Worm (Caenorhabditis elegans): ENCODE data around the gene C27H6.9.

DNA sequence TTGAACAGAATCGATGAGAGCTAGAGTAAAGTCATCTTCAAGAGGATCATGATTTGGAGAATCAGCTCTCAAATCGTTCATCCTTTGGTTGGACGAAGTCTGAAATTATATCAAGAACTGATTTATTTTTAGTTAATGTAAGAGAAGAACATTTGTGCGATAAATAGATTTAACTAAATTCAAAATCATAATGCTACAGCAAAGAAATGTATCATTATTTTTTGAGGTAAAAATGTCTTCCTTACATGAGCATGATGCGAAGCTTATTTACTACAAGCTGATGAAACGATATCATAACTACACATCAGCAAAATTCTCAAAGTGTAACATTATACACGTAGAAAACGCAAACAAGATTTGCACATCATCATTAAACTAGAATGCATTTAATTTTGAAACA is 20.3 kb upstream of the C27H6.9 start, which contains the start of gene madf-4:
- TF ChIP-seq lin-35 (GFP tag; optimal IDR thresholded peaks at IDR 0.05) (no peak), nhr-77 (tag; optimal IDR thresholded peaks at IDR 0.05) (no peak), zag-1 (tag; optimal IDR thresholded peaks at IDR 0.05) (no peak), nhr-85 (tag) (no peak), egl-27 (tag; optimal IDR thresholded peaks at IDR 0.05) (no peak)
